Fruit fly (Drosophila melanogaster): ENCODE results near the gene Ctps.

The Ctps gene

dm6 chr3L:15141118-15142003, 43.6 kb downstream of the Ctps start (continued):
- no peak for TF ChIP-seq wek (GFP tag; optimal IDR thresholded peaks at IDR 0.05)
- 0 out of 2 replicates have a peak, but pooled peaks have one; percentile 17 for TF ChIP-seq CG11085 (GFP tag; IDR thresholded peaks at IDR 0.05)
- TF ChIP-seq CG13894 (tag; optimal IDR thresholded peaks at IDR 0.05): no peak
- TF ChIP-seq Antp (GFP tag; optimal IDR thresholded peaks at IDR 0.05): no peak
- TF ChIP-seq ase (GFP tag; IDR thresholded peaks at IDR 0.05): no peak
- TF ChIP-seq H15 (GFP tag; IDR thresholded peaks at IDR 0.05): no peak
- TF ChIP-seq NFAT (GFP tag; IDR thresholded peaks at IDR 0.05): 0 out of 2 replicates have a peak, but pooled peaks have one; percentile 19
- no peak for TF ChIP-seq CG10274 (GFP tag; optimal IDR thresholded peaks at IDR 0.05)
- TF ChIP-seq CG11504 (tag; optimal IDR thresholded peaks at IDR 0.05): peak; percentile 37
- TF ChIP-seq mirr (GFP tag; optimal IDR thresholded peaks at IDR 0.05): peak; percentile 41
- TF ChIP-seq CG15601 (tag; optimal IDR thresholded peaks at IDR 0.05): no peak
- TF ChIP-seq D19A (tag; optimal IDR thresholded peaks at IDR 0.05): peak; percentile 14
- TF ChIP-seq zen2 (GFP tag; IDR thresholded peaks at IDR 0.05; ENCODE audit: partially characterized antibody): no peak
- no peak for TF ChIP-seq Mad (GFP tag; optimal IDR thresholded peaks at IDR 0.05)
- peak; percentile 3 for TF ChIP-seq gfzf (GFP tag; optimal IDR thresholded peaks at IDR 0.05)
- no peak for TF ChIP-seq otp (GFP tag; IDR thresholded peaks at IDR 0.05)
- no peak for TF ChIP-seq CG11560 (tag; IDR thresholded peaks at IDR 0.05)
- no peak for TF ChIP-seq bab2 (GFP tag; optimal IDR thresholded peaks at IDR 0.05)
- no peak for TF ChIP-seq CG11398 (GFP tag; optimal IDR thresholded peaks at IDR 0.05)
- TF ChIP-seq HLHmδ (GFP tag; optimal IDR thresholded peaks at IDR 0.05): peak; percentile 33
- 0 out of 3 replicates have a peak, but pooled peaks have one; percentile 24 for TF ChIP-seq gce (GFP tag; IDR thresholded peaks at IDR 0.05)
- no peak for TF ChIP-seq pzg (GFP tag; optimal IDR thresholded peaks at IDR 0.05)
- no peak for TF ChIP-seq stc (GFP tag; IDR thresholded peaks at IDR 0.05)
- TF ChIP-seq CG9932 (GFP tag; IDR thresholded peaks at IDR 0.05): peak; percentile 64
- no peak for TF ChIP-seq slp2 (GFP tag; optimal IDR thresholded peaks at IDR 0.05)
- TF ChIP-seq gcm (GFP tag; optimal IDR thresholded peaks at IDR 0.05): no peak
- TF ChIP-seq CG5245 (GFP tag; optimal IDR thresholded peaks at IDR 0.05): no peak
- TF ChIP-seq nerfin-1 (tag; optimal IDR thresholded peaks at IDR 0.05): no peak
- TF ChIP-seq klu (GFP tag; IDR thresholded peaks at IDR 0.05): no peak
- no peak for TF ChIP-seq tna (GFP tag; IDR thresholded peaks at IDR 0.05; ENCODE audit: partially characterized antibody)
- TF ChIP-seq trem (tag; optimal IDR thresholded peaks at IDR 0.05): peak; percentile 5
- TF ChIP-seq lmd (GFP tag; IDR thresholded peaks at IDR 0.05): peak; percentile 30
- no peak for TF ChIP-seq PHDP (tag; optimal IDR thresholded peaks at IDR 0.05)
- no peak for TF ChIP-seq D (optimal IDR thresholded peaks at IDR 0.05)
- no peak for TF ChIP-seq D (GFP tag; optimal IDR thresholded peaks at IDR 0.05)
- TF ChIP-seq CG6654 (GFP tag; optimal IDR thresholded peaks at IDR 0.05): no peak
- TF ChIP-seq scrt (GFP tag; optimal IDR thresholded peaks at IDR 0.05): peak; percentile 51
- TF ChIP-seq vfl (GFP tag; optimal IDR thresholded peaks at IDR 0.05): no peak
- TF ChIP-seq Rfx (GFP tag; IDR thresholded peaks at IDR 0.05): peak; percentile 73
- no peak for TF ChIP-seq ssp (GFP tag; IDR thresholded peaks at IDR 0.05)
- no peak for TF ChIP-seq Hr78 (GFP tag; optimal IDR thresholded peaks at IDR 0.05)
- no peak for TF ChIP-seq CG18764 (GFP tag; optimal IDR thresholded peaks at IDR 0.05)
- peak; percentile 30 for TF ChIP-seq kay (GFP tag; optimal IDR thresholded peaks at IDR 0.05)
- no peak for TF ChIP-seq CG6683 (GFP tag; optimal IDR thresholded peaks at IDR 0.05)
- peak; percentile 27 for TF ChIP-seq CHES-1-like (GFP tag; optimal IDR thresholded peaks at IDR 0.05)
- TF ChIP-seq sisA (GFP tag; IDR thresholded peaks at IDR 0.05): no peak; the same call in none of the 2 replicates
- peak; percentile 10 for TF ChIP-seq CG17912 (GFP tag; optimal IDR thresholded peaks at IDR 0.05)
- TF ChIP-seq p53 (GFP tag; optimal IDR thresholded peaks at IDR 0.05): no peak
- no peak for TF ChIP-seq Meics (GFP tag; optimal IDR thresholded peaks at IDR 0.05)

Data from whole organism, embryonic.